Worm (Caenorhabditis elegans): Measurements from ENCODE around the gene str-162.

DNA sequence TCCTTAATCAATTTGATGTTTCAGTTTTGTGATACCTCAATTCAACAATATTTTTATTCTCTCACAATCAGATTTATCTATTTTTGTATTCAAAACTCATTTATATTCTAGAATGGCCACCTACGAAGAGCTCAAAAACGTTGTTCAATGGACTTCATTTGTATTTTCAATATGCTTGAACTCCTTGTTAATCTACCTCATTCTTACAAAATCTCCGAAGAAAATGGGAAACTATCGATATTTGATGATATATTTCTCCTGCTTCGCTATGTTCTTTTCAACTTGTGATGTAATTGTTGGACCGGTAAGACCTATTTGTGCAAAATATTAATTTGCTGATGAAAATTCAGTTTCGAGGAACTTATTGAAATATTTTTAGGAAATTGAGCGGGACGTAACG lies 31.6 kb upstream of the str-162 start, which contains the start of gene str-164:
- TF ChIP-seq lin-15B (tag; optimal IDR thresholded peaks at IDR 0.05) (no peak), nhr-48 (tag; optimal IDR thresholded peaks at IDR 0.05) (no peak), ceh-28 (tag; optimal IDR thresholded peaks at IDR 0.05) (no peak), ceh-82 (tag; optimal IDR thresholded peaks at IDR 0.05) (no peak), aly-2 (tag; optimal IDR thresholded peaks at IDR 0.05) (no peak), nhr-77 (tag; optimal IDR thresholded peaks at IDR 0.05) (no peak), nhr-111 (GFP tag; optimal IDR thresholded peaks at IDR 0.05) (no peak), ZK546.5 (tag; optimal IDR thresholded peaks at IDR 0.05) (no peak)

All from whole organism, L4 larva.